Fruit fly (Drosophila melanogaster) whole organism, embryonic: ENCODE data around the gene orb.
A peak's percentile ranks its signal among the peaks of the same experiment; 100 is the strongest.

Experiments used
- Antp ChIP-seq: fragments of 200-800 bp; sonication (Bioruptor generic); optimal IDR thresholded peaks from 3 replicates; lab custom pipeline; 2016; ENCODE audit warnings: missing biosample characterization, missing genetic modification characterization
- Awh ChIP-seq: fragments of 200-800 bp; sonication (Bioruptor generic); IDR thresholded peaks from 2 replicates; pipeline ENCODE4, ENCODE4 v1.3.6; 2022; ENCODE audit warnings: missing biosample characterization, missing genetic modification characterization
- C15 ChIP-seq: fragments of 200-800 bp; sonication (Bioruptor generic); IDR thresholded peaks from 3 replicates; pipeline ENCODE4 v1.3.6; 2022; ENCODE audit warnings: missing biosample characterization, missing genetic modification characterization
- CG11093 ChIP-seq: fragments of 200-800 bp; sonication (Bioruptor generic); IDR thresholded peaks from 3 replicates; pipeline ENCODE4 v1.3.6; 2022; ENCODE audit warnings: missing biosample characterization, missing genetic modification characterization
- CG13894 ChIP-seq: fragments of 200-800 bp; sonication (Bioruptor generic); optimal IDR thresholded peaks from 3 replicates; lab custom pipeline; 2018; ENCODE audit warnings: missing biosample characterization, mild to moderate bottlenecking, missing genetic modification characterization, moderate library complexity
- CG14441 ChIP-seq: fragments of 200-800 bp; sonication (Bioruptor generic); IDR thresholded peaks from 2 replicates; pipeline ENCODE4 v1.3.6; 2022; ENCODE audit warnings: missing biosample characterization, missing genetic modification characterization
- CG14667 ChIP-seq: fragments of 200-800 bp; sonication (Bioruptor generic); IDR thresholded peaks from 2 replicates; pipeline ENCODE4 v1.3.6; 2022; ENCODE audit warnings: missing biosample characterization, missing genetic modification characterization
- CG14860 ChIP-seq: fragments of 200-800 bp; sonication (Bioruptor generic); IDR thresholded peaks from 3 replicates; pipeline ENCODE4 v1.3.6; 2022; ENCODE audit warnings: missing biosample characterization, missing genetic modification characterization; ENCODE audit not compliant: partially characterized antibody
- CG15011 ChIP-seq: fragments of 200-800 bp; sonication (Bioruptor generic); optimal IDR thresholded peaks from 3 replicates; lab custom pipeline; 2018; ENCODE audit warnings: missing biosample characterization, mild to moderate bottlenecking, missing genetic modification characterization
- CG16815 ChIP-seq: fragments of 200-800 bp; sonication (Bioruptor generic); optimal IDR thresholded peaks from 3 replicates; lab custom pipeline; 2017; ENCODE audit warnings: missing biosample characterization, mild to moderate bottlenecking, missing genetic modification characterization
- CG17186 ChIP-seq: fragments of 200-800 bp; sonication (Bioruptor generic); optimal IDR thresholded peaks from 3 replicates; lab custom pipeline; 2017; ENCODE audit warnings: missing biosample characterization, missing genetic modification reagents, missing genetic modification characterization
- CG1792 ChIP-seq: fragments of 200-800 bp; sonication (Bioruptor generic); optimal IDR thresholded peaks from 2 replicates; lab custom pipeline; 2016; ENCODE audit warnings: missing biosample characterization, missing genetic modification characterization
- CG18262 ChIP-seq: fragments of 200-800 bp; optimal IDR thresholded peaks from 3 replicates; lab custom pipeline; 2019; ENCODE audit warnings: missing biosample characterization, mild to moderate bottlenecking, missing genetic modification characterization, moderate library complexity
- CG18619 ChIP-seq: fragments of 200-800 bp; sonication (Bioruptor generic); optimal IDR thresholded peaks from 3 replicates; lab custom pipeline; 2017; ENCODE audit warnings: missing biosample characterization, mild to moderate bottlenecking, missing genetic modification characterization
- CG2875 ChIP-seq: fragments of 200-800 bp; sonication (Bioruptor generic); optimal IDR thresholded peaks from 2 replicates; lab custom pipeline; 2017; ENCODE audit warnings: missing biosample characterization, mild to moderate bottlenecking, missing genetic modification characterization, missing genetic modification reagents
- CG33557 ChIP-seq: fragments of 200-800 bp; sonication (Bioruptor generic); optimal IDR thresholded peaks from 2 replicates; lab custom pipeline; 2019; ENCODE audit warnings: missing biosample characterization, mild to moderate bottlenecking, missing genetic modification characterization, moderate library complexity
- CG42726 ChIP-seq: fragments of 200-800 bp; sonication (Bioruptor generic); IDR thresholded peaks from 2 replicates; pipeline ENCODE4 v1.3.6; 2022; ENCODE audit warnings: missing biosample characterization, missing genetic modification characterization; ENCODE audit not compliant: partially characterized antibody
- CG4282 ChIP-seq: fragments of 200-800 bp; sonication (Bioruptor generic); optimal IDR thresholded peaks from 2 replicates; lab custom pipeline; 2016; ENCODE audit warnings: missing biosample characterization, missing genetic modification characterization
- CG4617 ChIP-seq: fragments of 200-800 bp; sonication (Bioruptor generic); optimal IDR thresholded peaks from 3 replicates; lab custom pipeline; 2016; ENCODE audit warnings: missing biosample characterization, missing genetic modification characterization, borderline replicate concordance
- CG6272 ChIP-seq: fragments of 200-800 bp; sonication (Bioruptor generic); IDR thresholded peaks from 2 replicates; pipeline ENCODE4 v1.3.6; 2022; ENCODE audit warnings: missing biosample characterization, missing genetic modification characterization
- CG6683 ChIP-seq: fragments of 200-800 bp; sonication (Bioruptor generic); optimal IDR thresholded peaks from 2 replicates; lab custom pipeline; 2017; ENCODE audit warnings: missing biosample characterization, mild to moderate bottlenecking, missing genetic modification characterization, missing genetic modification reagents
- CG7271 ChIP-seq: fragments of 200-800 bp; sonication (Bioruptor generic); optimal IDR thresholded peaks from 2 replicates; lab custom pipeline; 2018; ENCODE audit warnings: missing biosample characterization, mild to moderate bottlenecking, missing genetic modification characterization, moderate library complexity
- CG8281 ChIP-seq: fragments of 200-800 bp; sonication (Bioruptor generic); optimal IDR thresholded peaks from 2 replicates; lab custom pipeline; 2018; ENCODE audit warnings: missing biosample characterization, mild to moderate bottlenecking, missing genetic modification characterization, moderate library complexity
- CG9876 ChIP-seq: fragments of 200-800 bp; sonication (Bioruptor generic); optimal IDR thresholded peaks from 2 replicates; lab custom pipeline; 2016; ENCODE audit warnings: missing biosample characterization, missing genetic modification characterization
- CkIIα-i1 ChIP-seq: fragments of 200-800 bp; sonication (Bioruptor generic); IDR thresholded peaks from 2 replicates; pipeline ENCODE4 v1.3.6; 2022; ENCODE audit warnings: missing biosample characterization, missing genetic modification characterization
- Dll ChIP-seq: fragments of 200-800 bp; sonication (Bioruptor generic); IDR thresholded peaks from 4 replicates; pipeline ENCODE4 v1.3.6; 2022; ENCODE audit warnings: missing biosample characterization, missing genetic modification characterization; ENCODE audit not compliant: partially characterized antibody
- Dp ChIP-seq: fragments of 200-800 bp; sonication (Bioruptor generic); optimal IDR thresholded peaks from 2 replicates; lab custom pipeline; 2018; ENCODE audit warnings: missing biosample characterization, mild to moderate bottlenecking, missing genetic modification characterization, moderate library complexity
- Gug ChIP-seq: fragments of 200-800 bp; sonication (Bioruptor generic); IDR thresholded peaks from 4 replicates; pipeline ENCODE4 v1.3.6; 2022; ENCODE audit warnings: missing biosample characterization, missing genetic modification characterization
- HmgZ ChIP-seq: fragments of 200-800 bp; sonication (Bioruptor generic); optimal IDR thresholded peaks from 2 replicates; lab custom pipeline; 2018; ENCODE audit warnings: missing biosample characterization, mild to moderate bottlenecking, missing genetic modification characterization
- Hr51 ChIP-seq, 2 experiments: fragments of 200-800 bp; sonication (Bioruptor generic); optimal IDR thresholded peaks; 2 replicates in 1 of 2; 3 replicates in 1 of 2; lab custom pipeline; 2016 to 2018; ENCODE audit warnings: missing biosample characterization in 2 of 2, missing genetic modification characterization in 2 of 2, mild to moderate bottlenecking in 1 of 2, moderate library complexity in 1 of 2
- Mad ChIP-seq: fragments of 200-800 bp; sonication (Bioruptor generic); optimal IDR thresholded peaks from 2 replicates; lab custom pipeline; 2016; ENCODE audit warnings: missing biosample characterization, missing genetic modification characterization
- Nf-YA ChIP-seq: fragments of 200-800 bp; sonication (Bioruptor generic); IDR thresholded peaks from 2 replicates; pipeline ENCODE4 v1.3.6; 2022; ENCODE audit warnings: missing biosample characterization, missing genetic modification characterization
- Taf1 ChIP-seq: fragments of 200-800 bp; sonication (Bioruptor generic); IDR thresholded peaks from 2 replicates; pipeline ENCODE4 v1.3.6; 2022; ENCODE audit warnings: missing biosample characterization, missing genetic modification characterization
- bab2 ChIP-seq: fragments of 200-800 bp; sonication (Bioruptor generic); optimal IDR thresholded peaks from 2 replicates; lab custom pipeline; 2016; ENCODE audit warnings: missing biosample characterization, missing genetic modification characterization
- btn ChIP-seq: fragments of 200-800 bp; sonication (Bioruptor generic); optimal IDR thresholded peaks from 2 replicates; lab custom pipeline; 2016; ENCODE audit warnings: missing biosample characterization, missing genetic modification characterization
- caup ChIP-seq: fragments of 200-800 bp; sonication (Bioruptor generic); optimal IDR thresholded peaks from 3 replicates; lab custom pipeline; 2017; ENCODE audit warnings: missing biosample characterization, mild to moderate bottlenecking, missing genetic modification characterization, moderate library complexity; ENCODE audit not compliant: severe bottlenecking
- chif ChIP-seq, 2 experiments: fragments of 200-800 bp; sonication (Bioruptor generic); optimal IDR thresholded peaks; 3 replicates each; lab custom pipeline; 2016; ENCODE audit warnings: missing biosample characterization in 2 of 2, missing genetic modification characterization in 2 of 2
- crc ChIP-seq: fragments of 200-800 bp; sonication (Bioruptor generic); optimal IDR thresholded peaks from 2 replicates; lab custom pipeline; 2016; ENCODE audit warnings: missing biosample characterization, missing genetic modification characterization
- dysf ChIP-seq: fragments of 200-800 bp; sonication (Bioruptor generic); IDR thresholded peaks from 3 replicates; pipeline ENCODE4 v1.3.6; 2022; ENCODE audit warnings: missing biosample characterization, missing genetic modification characterization
- gcm2 ChIP-seq: fragments of 200-800 bp; sonication (Bioruptor generic); optimal IDR thresholded peaks from 2 replicates; lab custom pipeline; 2016; ENCODE audit warnings: missing biosample characterization, missing genetic modification characterization
- h ChIP-seq: fragments of >200 bp; optimal IDR thresholded peaks from 2 replicates; lab custom pipeline; 2017
- kah ChIP-seq: fragments of 200-800 bp; sonication (Bioruptor generic); optimal IDR thresholded peaks from 2 replicates; lab custom pipeline; 2018; ENCODE audit warnings: missing biosample characterization, mild to moderate bottlenecking, missing genetic modification characterization
- lbe ChIP-seq: fragments of 200-800 bp; sonication (Bioruptor generic); optimal IDR thresholded peaks from 2 replicates; lab custom pipeline; 2016; ENCODE audit warnings: missing biosample characterization, mild to moderate bottlenecking, missing genetic modification characterization
- mam ChIP-seq: fragments of 200-800 bp; sonication (Bioruptor generic); optimal IDR thresholded peaks from 3 replicates; lab custom pipeline; 2016; ENCODE audit warnings: missing biosample characterization, missing genetic modification characterization
- nerfin-2 ChIP-seq: fragments of 200-800 bp; sonication (Bioruptor generic); IDR thresholded peaks from 2 replicates; pipeline ENCODE4 v1.3.6; 2022; ENCODE audit warnings: missing biosample characterization, missing genetic modification characterization; ENCODE audit not compliant: partially characterized antibody
- rib ChIP-seq: fragments of 200-800 bp; sonication (Bioruptor generic); IDR thresholded peaks from 2 replicates; pipeline ENCODE4 v1.3.6; 2022; ENCODE audit warnings: missing biosample characterization, missing genetic modification characterization
- ro ChIP-seq: fragments of 200-800 bp; sonication (Bioruptor generic); IDR thresholded peaks from 2 replicates; pipeline ENCODE4 v1.3.6; 2022; ENCODE audit warnings: missing biosample characterization, missing genetic modification characterization
- stc ChIP-seq: fragments of 200-800 bp; sonication (Bioruptor generic); IDR thresholded peaks from 2 replicates; pipeline ENCODE4 v1.3.6; 2022; ENCODE audit warnings: missing biosample characterization, missing genetic modification characterization
- ttk ChIP-seq: fragments of 200-800 bp; sonication (Bioruptor generic); IDR thresholded peaks from 2 replicates; pipeline ENCODE4 v2.1.2; 2022; ENCODE audit warnings: missing biosample characterization, missing genetic modification characterization
- tup ChIP-seq: fragments of 200-800 bp; sonication (Bioruptor generic); optimal IDR thresholded peaks from 2 replicates; lab custom pipeline; 2016; ENCODE audit warnings: missing biosample characterization, mild to moderate bottlenecking, missing genetic modification characterization, moderate library complexity

The orb gene

DNA sequence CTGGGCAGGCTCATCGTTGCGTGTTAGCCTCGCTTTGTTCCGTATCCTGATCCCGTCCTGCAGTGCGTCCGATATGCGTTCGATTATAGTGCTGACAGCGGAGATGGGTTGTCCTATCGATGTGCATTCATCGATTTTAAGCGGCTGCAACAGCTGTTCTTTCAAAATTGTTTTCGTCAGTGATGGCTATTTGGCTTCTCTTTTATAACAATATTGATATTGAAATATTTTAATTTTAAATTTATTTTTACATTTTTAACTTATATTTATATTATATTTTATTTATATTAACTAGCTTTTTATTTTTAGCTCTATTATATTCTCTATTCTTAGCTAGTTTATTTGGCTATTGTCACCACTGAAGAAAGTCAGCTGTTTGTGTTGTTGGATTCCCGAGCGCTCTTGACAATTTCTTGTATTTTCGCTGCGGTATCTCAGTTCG is 22.6 kb downstream of the orb start, which contains the start of the genes wda and Pex11c (continued):
- TF ChIP-seq Awh (GFP tag; lab: Robert Waterston, UW) (peak; percentile 74; the same call in 1 of the 2 replicates), Nf-YA (GFP tag; lab: Robert Waterston, UW) (0 out of 2 replicates have a peak, but pooled peaks have one; percentile 17), crc (no peak), Dll (GFP tag; lab: Robert Waterston, UW) (peak; percentile 79), Mad (GFP tag; lab: Kevin White, UChicago) (peak; percentile 44), CG6683 (GFP tag; lab: Kevin White, UChicago) (peak; percentile 52), Antp (GFP tag; lab: Kevin White, UChicago) (no peak), Dp (GFP tag; lab: Kevin White, UChicago) (peak; percentile 34), CG14860 (no peak; the same call in 2 of the 3 replicates), CG7271 (tag; lab: Kevin White, UChicago) (peak; percentile 85), CG9876 (GFP tag; lab: Kevin White, UChicago) (no peak), CG1792 (GFP tag; lab: Kevin White, UChicago) (no peak), dysf (GFP tag; lab: Robert Waterston, UW) (peak; percentile 90), Gug (GFP tag; lab: Robert Waterston, UW) (no peak), gcm2 (no peak), CG42726 (GFP tag; lab: Robert Waterston, UW) (peak; percentile 41; the same call in 1 of the 2 replicates), bab2 (no peak), CG11093 (GFP tag; lab: Robert Waterston, UW) (no peak), CkIIα-i1 (GFP tag; lab: Robert Waterston, UW) (no peak), Taf1 (GFP tag; lab: Robert Waterston, UW) (peak; percentile 46), lbe (GFP tag; lab: Kevin White, UChicago) (peak; percentile 85), kah (GFP tag; lab: Kevin White, UChicago) (no peak), CG13894 (no peak), h (no peak), chif (GFP tag; optimal IDR thresholded peaks at IDR 0.05; lab: Kevin White, UChicago) (peak in 1 of 2 experiments; percentile 47), tup (GFP tag; lab: Kevin White, UChicago) (peak; percentile 72), CG2875 (GFP tag; lab: Kevin White, UChicago) (peak; percentile 75), Hr51 (GFP tag; optimal IDR thresholded peaks at IDR 0.05; lab: Kevin White, UChicago) (peak; percentile 56 to 92), CG14667 (GFP tag; lab: Robert Waterston, UW) (peak; percentile 88), CG18619 (peak; percentile 88), stc (GFP tag; lab: Robert Waterston, UW) (peak; percentile 83), rib (no peak), mam (GFP tag; lab: Kevin White, UChicago) (no peak), CG18262 (tag; lab: Kevin White, UChicago) (peak; percentile 94), HmgZ (tag; lab: Kevin White, UChicago) (peak; percentile 42), CG6272 (GFP tag; lab: Robert Waterston, UW) (no peak; the same call in 1 of the 2 replicates), CG4282 (GFP tag; lab: Kevin White, UChicago) (no peak), CG17186 (GFP tag; lab: Kevin White, UChicago) (peak; percentile 5), nerfin-2 (GFP tag; lab: Robert Waterston, UW) (peak; percentile 33; the same call in 1 of the 2 replicates), caup (GFP tag; lab: Kevin White, UChicago) (peak; percentile 82), CG4617 (GFP tag; lab: Kevin White, UChicago) (peak; percentile 70), ttk (GFP tag; lab: Robert Waterston, UW) (no peak; the same call in 1 of the 2 replicates), CG15011 (GFP tag; lab: Kevin White, UChicago) (no peak), C15 (GFP tag; lab: Robert Waterston, UW) (0 out of 3 replicates have a peak, but pooled peaks have one; percentile 8), CG16815 (GFP tag; lab: Kevin White, UChicago) (peak; percentile 72), btn (GFP tag; lab: Kevin White, UChicago) (no peak), CG14441 (peak; percentile 82), CG8281 (tag; lab: Kevin White, UChicago) (peak; percentile 73), CG33557 (GFP tag; lab: Kevin White, UChicago) (peak; percentile 85), ro (peak; percentile 84)
